Fruit fly (Drosophila melanogaster) whole organism: ENCODE results near the gene Eato.

Experiments
- CG8478 ChIP-seq: fragments of >200 bp; optimal IDR thresholded peaks from 2 replicates; lab custom pipeline; 2018; ENCODE audit warnings: inconsistent platforms
- Dll ChIP-seq: fragments of >200 bp; optimal IDR thresholded peaks from 2 replicates; lab custom pipeline; 2017
- EcR ChIP-seq, 2 experiments: fragments of >200 bp; optimal IDR thresholded peaks; 2 replicates each; lab custom pipeline; 2017; ENCODE audit warnings: missing biosample characterization in 2 of 2, missing genetic modification characterization in 2 of 2, missing genetic modification reagents in 2 of 2
- pan ChIP-seq: fragments of >200 bp; optimal IDR thresholded peaks from 2 replicates; lab custom pipeline; 2017
- psq ChIP-seq: fragments of >200 bp; optimal IDR thresholded peaks from 2 replicates; lab custom pipeline; 2017
- usp ChIP-seq: fragments of >200 bp; optimal IDR thresholded peaks from 2 replicates; lab custom pipeline; 2017; ENCODE audit warnings: missing biosample characterization, missing genetic modification characterization, mixed read lengths

DNA sequence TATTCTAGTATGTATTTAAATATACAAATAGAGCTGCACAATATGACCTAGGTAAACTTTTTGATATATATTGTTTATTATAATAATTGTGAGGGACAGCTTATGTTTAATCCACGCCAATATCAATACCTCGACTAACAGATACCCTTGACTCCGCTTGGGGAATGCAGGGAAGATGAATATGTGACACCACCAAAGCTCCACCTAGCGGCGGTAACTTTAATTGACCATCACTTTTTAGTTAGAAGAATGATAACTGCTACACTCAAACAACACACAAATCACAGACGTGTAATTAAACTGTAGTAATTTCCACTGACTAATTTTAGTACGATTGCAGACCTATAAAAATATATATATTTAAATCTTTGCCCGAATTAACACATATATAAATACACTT, 20.7 kb upstream of the Eato start:
- no peak for TF ChIP-seq usp
- TF ChIP-seq Dll: no peak
- no peak for TF ChIP-seq pan
- no peak for TF ChIP-seq CG8478
- TF ChIP-seq psq (lab: Kevin White, UChicago): no peak
- no peak for TF ChIP-seq EcR (GFP tag; optimal IDR thresholded peaks at IDR 0.05; lab: Kevin White, UChicago)
